Fruit fly (Drosophila melanogaster): Measurements from ENCODE around the gene Qtzl.

- TF ChIP-seq CG16779 (tag; optimal IDR thresholded peaks at IDR 0.05): no peak
- TF ChIP-seq fd59A (GFP tag; optimal IDR thresholded peaks at IDR 0.05): no peak
- no peak for TF ChIP-seq OdsH (GFP tag; optimal IDR thresholded peaks at IDR 0.05)
- no peak for TF ChIP-seq Sox15 (GFP tag; optimal IDR thresholded peaks at IDR 0.05)
Observed at dm6 chr2L:11989729-11990128, 5.8 kb upstream of the Qtzl start, which contains the start of the genes zuc and dgt2.
